Worm (Caenorhabditis elegans): ENCODE results near the gene F31A3.3.

- TF ChIP-seq ceh-20 (GFP tag; IDR thresholded peaks at IDR 0.05) (peak; percentile 81; the same call in 1 of the 2 replicates), ceh-28 (tag; optimal IDR thresholded peaks at IDR 0.05) (peak; percentile 52), mdt-29 (GFP tag; IDR thresholded peaks at IDR 0.05) (no peak), nhr-237 (tag; optimal IDR thresholded peaks at IDR 0.05) (peak; percentile 46), dpl-1 (GFP tag; optimal IDR thresholded peaks at IDR 0.05) (peak; percentile 34), pqm-1 (tag; optimal IDR thresholded peaks at IDR 0.05) (peak; percentile 14), ama-1 (optimal IDR thresholded peaks at IDR 0.05) (no peak)
Measured at ce11 chrX:17513507-17514113, 20.3 kb downstream of the F31A3.3 start, which contains the start of gene nhr-1.
